Worm (Caenorhabditis elegans) whole organism, early embryonic: ENCODE measurements around the gene msp-77.

ENCODE experiments used
- F13C5.2 ChIP-seq: sonication (generic microtip); optimal IDR thresholded peaks from 2 replicates; lab custom pipeline; 2017; ENCODE audit warnings: mild to moderate bottlenecking, missing genetic modification characterization, inconsistent platforms, missing compliant biosample characterization
- ama-1 ChIP-seq: fragments of 150-350 bp; optimal IDR thresholded peaks from 2 replicates; lab custom pipeline; 2014
- ceh-13 ChIP-seq: fragments of 200-800 bp; sonication (Bioruptor generic); optimal IDR thresholded peaks from 2 replicates; lab custom pipeline; 2018; ENCODE audit warnings: mild to moderate bottlenecking, missing genetic modification characterization, missing compliant biosample characterization
- ceh-36 ChIP-seq: sonication (generic microtip); optimal IDR thresholded peaks from 2 replicates; lab custom pipeline; 2016; ENCODE audit warnings: missing genetic modification characterization, inconsistent platforms, missing compliant biosample characterization
- ets-7 ChIP-seq: sonication (generic microtip); optimal IDR thresholded peaks from 2 replicates; lab custom pipeline; 2016; ENCODE audit warnings: missing genotype, missing genetic modification characterization, missing compliant biosample characterization
- pes-1 ChIP-seq: fragments of 200-800 bp; sonication (Bioruptor generic); IDR thresholded peaks from 2 replicates; pipeline ENCODE4 v1.3.6; 2022; ENCODE audit warnings: missing genetic modification reagents, missing genetic modification characterization, missing compliant biosample characterization
- tbx-11 ChIP-seq: fragments of 200-800 bp; sonication (Bioruptor generic); IDR thresholded peaks from 2 replicates; pipeline ENCODE4 v1.3.6; 2022; ENCODE audit warnings: missing genetic modification characterization, missing compliant biosample characterization
- tra-4 ChIP-seq: sonication (generic microtip); optimal IDR thresholded peaks from 2 replicates; lab custom pipeline; 2017; ENCODE audit warnings: missing genetic modification characterization, missing compliant biosample characterization

- TF ChIP-seq ceh-13 (GFP tag; lab: Kevin White, UChicago) = no peak
- no peak for TF ChIP-seq tra-4 (tag; lab: Kevin White, UChicago)
- TF ChIP-seq ama-1 = no peak
- no peak for TF ChIP-seq ceh-36 (tag; lab: Kevin White, UChicago)
- no peak for TF ChIP-seq F13C5.2 (tag; lab: Kevin White, UChicago)
- no peak for TF ChIP-seq ets-7 (tag; lab: Kevin White, UChicago)
- TF ChIP-seq tbx-11 (GFP tag; lab: Robert Waterston, UW) = no peak
- TF ChIP-seq pes-1 (GFP tag; lab: Robert Waterston, UW) = no peak
Observed at ce11 chrIV:9867915-9868314, 26.5 kb upstream of the msp-77 start.
